Worm (Caenorhabditis elegans) whole organism, L2 larva: ENCODE data around the gene cpl-1.

Experiments used
- R02D3.7 ChIP-seq: fragments of 150-350 bp; optimal IDR thresholded peaks from 2 replicates; lab custom pipeline; 2014; ENCODE audit warnings: missing biosample characterization, missing genetic modification characterization
- ama-1 ChIP-seq: fragments of 150-350 bp; optimal IDR thresholded peaks from 2 replicates; lab custom pipeline; 2018; ENCODE audit warnings: inconsistent platforms
- dmd-4 ChIP-seq: sonication (generic microtip); optimal IDR thresholded peaks from 2 replicates; lab custom pipeline; 2017; ENCODE audit warnings: missing biosample characterization, missing genetic modification characterization
- fos-1 ChIP-seq: fragments of 150-350 bp; optimal IDR thresholded peaks from 2 replicates; lab custom pipeline; 2014; ENCODE audit warnings: missing biosample characterization, missing genetic modification characterization
- lin-39 ChIP-seq: fragments of 150-350 bp; optimal IDR thresholded peaks from 2 replicates; lab custom pipeline; 2014; ENCODE audit warnings: missing biosample characterization, missing genetic modification reagents, missing genetic modification characterization
- mab-5 ChIP-seq: fragments of 150-350 bp; optimal IDR thresholded peaks from 2 replicates; lab custom pipeline; 2014; ENCODE audit warnings: missing biosample characterization, missing genetic modification characterization
- mdl-1 ChIP-seq, 2 experiments: fragments of 150-350 bp in 1 of 2; sonication (generic microtip) in 1 of 2; optimal IDR thresholded peaks; 2 replicates each; lab custom pipeline; 2017; ENCODE audit warnings: missing biosample characterization in 2 of 2, missing genetic modification characterization in 2 of 2
- nhr-10 ChIP-seq: sonication (generic microtip); optimal IDR thresholded peaks from 2 replicates; lab custom pipeline; 2017; ENCODE audit warnings: missing biosample characterization, missing genetic modification characterization
- nhr-12 ChIP-seq: fragments of 150-350 bp; optimal IDR thresholded peaks from 2 replicates; lab custom pipeline; 2014; ENCODE audit warnings: missing biosample characterization, missing genetic modification characterization
- nhr-237 ChIP-seq: fragments of 150-350 bp; optimal IDR thresholded peaks from 2 replicates; lab custom pipeline; 2014; ENCODE audit warnings: missing biosample characterization, missing genetic modification characterization
- skn-1 ChIP-seq: sonication (generic microtip); optimal IDR thresholded peaks from 2 replicates; lab custom pipeline; 2017; ENCODE audit warnings: missing biosample characterization, missing genetic modification characterization
- unc-55 ChIP-seq: fragments of 150-350 bp; sonication (generic microtip); optimal IDR thresholded peaks from 3 replicates; lab custom pipeline; 2014; ENCODE audit warnings: missing biosample characterization, missing genetic modification reagents, missing genetic modification characterization
- unc-62 ChIP-seq: fragments of 150-350 bp; optimal IDR thresholded peaks from 2 replicates; lab custom pipeline; 2014; ENCODE audit warnings: missing biosample characterization, missing genetic modification reagents, missing genetic modification characterization
- ztf-11 ChIP-seq: sonication (generic microtip); optimal IDR thresholded peaks from 2 replicates; lab custom pipeline; 2017; ENCODE audit warnings: missing biosample characterization, missing genetic modification characterization

DNA sequence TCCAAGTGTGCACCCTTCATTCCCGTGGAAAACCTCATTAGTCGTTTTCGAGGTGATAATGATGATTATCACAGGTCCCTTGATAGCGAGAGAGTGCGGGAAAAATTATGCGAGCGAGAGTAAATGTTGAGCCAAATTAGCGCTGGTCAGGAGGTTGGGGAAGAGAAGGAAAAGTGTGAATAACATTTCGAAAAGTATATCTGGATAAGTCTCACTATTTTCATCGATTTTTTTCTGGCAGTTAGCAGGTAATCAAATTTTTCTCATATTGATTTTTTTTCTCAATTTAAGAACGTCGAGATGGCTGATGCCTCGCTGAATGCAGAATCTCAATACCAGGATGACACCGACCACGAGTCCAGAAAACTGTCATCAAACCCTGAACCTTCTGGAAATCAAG is 33.8 kb upstream of the cpl-1 start, which contains the start of gene W06G6.2:
- TF ChIP-seq mdl-1 (tag; optimal IDR thresholded peaks at IDR 0.05; lab: Kevin White, UChicago), result no peak
- no peak for TF ChIP-seq fos-1 (tag; lab: Kevin White, UChicago)
- TF ChIP-seq mab-5 (tag; lab: Kevin White, UChicago), result no peak
- TF ChIP-seq unc-55, result no peak
- no peak for TF ChIP-seq unc-62 (GFP tag; lab: Kevin White, UChicago)
- no peak for TF ChIP-seq nhr-12
- no peak for TF ChIP-seq skn-1 (tag; lab: Kevin White, UChicago)
- no peak for TF ChIP-seq ama-1 (lab: Kevin White, UChicago)
- no peak for TF ChIP-seq nhr-237 (tag; lab: Kevin White, UChicago)
- no peak for TF ChIP-seq nhr-10
- TF ChIP-seq dmd-4, result no peak
- no peak for TF ChIP-seq ztf-11
- no peak for TF ChIP-seq R02D3.7 (tag; lab: Kevin White, UChicago)
- no peak for TF ChIP-seq lin-39 (tag; lab: Kevin White, UChicago)
